Worm (Caenorhabditis elegans) whole organism, late embryonic: ENCODE data around the gene abu-10.

ENCODE experiments used
- C38D4.7 ChIP-seq: fragments of 200-800 bp; sonication (Bioruptor generic); optimal IDR thresholded peaks from 2 replicates; lab custom pipeline; 2018; ENCODE audit warnings: mild to moderate bottlenecking, missing genetic modification characterization, moderate library complexity, missing compliant biosample characterization
- T23F11.4 ChIP-seq: fragments of 200-800 bp; sonication (Bioruptor generic); optimal IDR thresholded peaks from 2 replicates; lab custom pipeline; 2018; ENCODE audit warnings: mild to moderate bottlenecking, missing genetic modification characterization, missing compliant biosample characterization
- ama-1 ChIP-seq: fragments of 150-350 bp; optimal IDR thresholded peaks from 2 replicates; lab custom pipeline; 2014
- ceh-24 ChIP-seq: sonication (generic microtip); optimal IDR thresholded peaks from 2 replicates; lab custom pipeline; 2016; ENCODE audit warnings: mild to moderate bottlenecking, missing genetic modification characterization, missing compliant biosample characterization
- ceh-6 ChIP-seq: fragments of 200-800 bp; sonication (Bioruptor generic); optimal IDR thresholded peaks from 2 replicates; lab custom pipeline; 2018; ENCODE audit warnings: mild to moderate bottlenecking, missing genetic modification characterization, missing compliant biosample characterization
- fax-1 ChIP-seq: sonication (generic microtip); optimal IDR thresholded peaks from 2 replicates; lab custom pipeline; 2016; ENCODE audit warnings: missing genotype, missing genetic modification characterization, missing compliant biosample characterization
- hlh-30 ChIP-seq: sonication (generic microtip); optimal IDR thresholded peaks from 2 replicates; lab custom pipeline; 2017; ENCODE audit warnings: antibody characterized with exemption, missing genetic modification characterization, missing compliant biosample characterization; ENCODE audit not compliant: insufficient read depth
- hlh-6 ChIP-seq: sonication (generic microtip); optimal IDR thresholded peaks from 2 replicates; lab custom pipeline; 2016; ENCODE audit warnings: missing genotype, missing genetic modification characterization, missing compliant biosample characterization
- nfya-1 ChIP-seq: sonication (generic microtip); optimal IDR thresholded peaks from 2 replicates; lab custom pipeline; 2017; ENCODE audit warnings: missing genetic modification characterization, mild to moderate bottlenecking, missing compliant biosample characterization, antibody characterized with exemption, moderate library complexity
- nhr-11 ChIP-seq: fragments of 150-350 bp; optimal IDR thresholded peaks from 2 replicates; lab custom pipeline; 2014; ENCODE audit warnings: missing biosample characterization, missing genetic modification characterization
- pha-4 ChIP-seq: fragments of 150-350 bp; optimal IDR thresholded peaks from 2 replicates; lab custom pipeline; 2018; ENCODE audit warnings: missing biosample characterization, missing genetic modification reagents, missing genetic modification characterization
- tbx-2 ChIP-seq: sonication (generic microtip); optimal IDR thresholded peaks from 2 replicates; lab custom pipeline; 2016; ENCODE audit warnings: missing genetic modification characterization, missing compliant biosample characterization

ce11 chrX:3766552-3766951 is 31.4 kb upstream of the abu-10 start, which contains the start of gene F47B7.4:
- TF ChIP-seq C38D4.7 (GFP tag; lab: Kevin White, UChicago) (no peak), ceh-24 (tag; lab: Kevin White, UChicago) (no peak), nhr-11 (no peak), tbx-2 (tag; lab: Kevin White, UChicago) (no peak), ceh-6 (GFP tag; lab: Kevin White, UChicago) (no peak), nfya-1 (no peak), hlh-6 (tag; lab: Kevin White, UChicago) (no peak), fax-1 (tag; lab: Kevin White, UChicago) (no peak), pha-4 (tag; lab: Kevin White, UChicago) (no peak), hlh-30 (no peak), ama-1 (no peak), T23F11.4 (GFP tag; lab: Kevin White, UChicago) (no peak)
